Worm (Caenorhabditis elegans): ENCODE data around the gene tag-180.

The tag-180 gene

DNA sequence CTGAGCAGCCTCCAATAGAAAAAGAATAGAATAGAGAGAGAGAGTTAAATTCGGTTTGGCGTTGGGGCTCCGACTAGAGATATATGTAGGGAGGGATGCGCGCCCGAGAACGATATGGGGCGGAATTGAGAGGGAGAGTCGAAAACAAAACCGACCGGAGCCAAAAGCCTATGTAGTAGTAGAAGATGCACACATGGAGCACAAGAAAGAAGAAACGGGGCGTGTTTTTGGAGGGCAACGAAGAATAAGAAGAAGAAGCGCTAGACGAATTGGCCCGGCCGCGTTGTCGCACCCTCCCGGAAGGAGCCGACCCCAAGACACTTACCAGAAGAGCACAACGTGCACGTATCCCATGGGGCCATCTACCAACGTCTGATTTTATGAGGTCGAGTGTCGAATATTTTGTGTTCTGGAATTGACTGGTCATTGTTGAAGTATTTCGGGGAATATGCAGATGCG is at the start of gene tag-180:
TSS of gene tag-180 (minus strand) at position 409 of the 459 bp plus-strand sequence.
- no peak for TF ChIP-seq nhr-77 (tag; optimal IDR thresholded peaks at IDR 0.05)
- TF ChIP-seq nhr-25 (tag; optimal IDR thresholded peaks at IDR 0.05), result no peak
- no peak for TF ChIP-seq ceh-9 (tag; optimal IDR thresholded peaks at IDR 0.05)
- no peak for TF ChIP-seq elt-1 (tag; optimal IDR thresholded peaks at IDR 0.05)
- TF ChIP-seq nhr-11 (tag; optimal IDR thresholded peaks at IDR 0.05), result no peak
- TF ChIP-seq lin-15B (tag; optimal IDR thresholded peaks at IDR 0.05), result no peak
- no peak for TF ChIP-seq tbx-2 (tag; optimal IDR thresholded peaks at IDR 0.05)
- TF ChIP-seq skn-1 (tag; optimal IDR thresholded peaks at IDR 0.05), result no peak
- no peak for TF ChIP-seq pqm-1 (tag; optimal IDR thresholded peaks at IDR 0.05)
- no peak for TF ChIP-seq elt-2 (tag; optimal IDR thresholded peaks at IDR 0.05)
- TF ChIP-seq mdl-1 (tag; optimal IDR thresholded peaks at IDR 0.05), result no peak
- no peak for TF ChIP-seq ama-1 (optimal IDR thresholded peaks at IDR 0.05)

DNA sequence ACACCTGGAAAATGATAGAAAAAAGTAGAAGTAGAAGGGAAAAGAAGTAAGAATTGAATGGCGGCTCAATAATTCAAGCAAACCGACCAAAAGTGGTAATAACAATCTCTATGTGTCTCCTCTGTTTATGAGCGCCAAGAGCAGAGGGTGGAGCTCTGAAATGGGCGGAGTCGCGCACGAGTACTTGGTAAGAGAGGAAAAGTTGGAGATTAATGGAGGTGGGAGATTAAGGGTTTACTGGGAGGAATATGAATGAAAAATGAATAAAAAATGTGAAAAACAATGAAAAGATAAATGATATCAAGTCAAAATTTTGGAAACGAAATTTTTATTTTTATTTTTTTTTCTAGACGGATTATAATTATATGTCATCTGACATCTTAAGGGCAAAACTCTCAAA is 48.5 kb upstream of the tag-180 start:
- TF ChIP-seq nhr-77 (tag; optimal IDR thresholded peaks at IDR 0.05) (no peak), nfya-1 (tag; optimal IDR thresholded peaks at IDR 0.05; ENCODE audit: insufficient read depth) (no peak), aly-2 (tag; optimal IDR thresholded peaks at IDR 0.05) (no peak), fkh-10 (GFP tag; optimal IDR thresholded peaks at IDR 0.05) (no peak), mdl-1 (tag; optimal IDR thresholded peaks at IDR 0.05) (no peak), unc-62 (GFP tag; optimal IDR thresholded peaks at IDR 0.05) (no peak), elt-1 (tag; optimal IDR thresholded peaks at IDR 0.05) (no peak), eor-1 (tag; optimal IDR thresholded peaks at IDR 0.05) (no peak), tbx-2 (tag; optimal IDR thresholded peaks at IDR 0.05) (no peak), ceh-16 (tag; optimal IDR thresholded peaks at IDR 0.05) (no peak), mml-1 (tag; optimal IDR thresholded peaks at IDR 0.05) (no peak), lin-39 (tag; optimal IDR thresholded peaks at IDR 0.05) (no peak), nhr-67 (tag; optimal IDR thresholded peaks at IDR 0.05) (no peak), fkh-2 (tag; optimal IDR thresholded peaks at IDR 0.05) (no peak)

DNA sequence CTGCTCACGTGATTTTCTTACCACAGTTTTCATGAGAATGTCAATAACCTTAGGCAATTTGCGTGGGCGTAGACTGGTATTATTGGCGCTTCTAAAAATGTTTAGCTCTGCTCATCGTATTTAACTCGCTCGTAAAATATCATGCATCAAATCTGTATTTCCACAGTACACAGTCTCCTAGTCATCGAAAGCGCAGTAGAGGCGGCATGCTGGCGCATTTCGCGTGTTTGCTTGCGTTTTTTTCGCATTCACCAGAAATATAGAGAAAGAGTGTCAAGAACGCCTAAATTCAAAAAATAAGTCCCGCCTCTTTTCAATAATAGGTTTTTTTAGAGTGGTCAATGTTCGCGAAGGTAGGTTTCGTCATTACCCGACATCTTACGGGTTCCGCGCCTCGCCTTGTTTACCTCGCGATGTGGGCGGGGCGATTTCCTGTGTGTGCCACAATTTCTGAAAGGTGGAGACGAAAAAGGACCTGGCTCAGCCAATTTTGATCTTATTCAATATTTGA is 47.4 kb upstream of the tag-180 start:
- TF ChIP-seq jun-1 (tag; optimal IDR thresholded peaks at IDR 0.05) (no peak), snpc-4 (tag; optimal IDR thresholded peaks at IDR 0.05) (peak; percentile 93), elt-2 (tag; optimal IDR thresholded peaks at IDR 0.05) (peak; percentile 57), lin-15B (tag; optimal IDR thresholded peaks at IDR 0.05) (peak; percentile 61), nhr-43 (tag; optimal IDR thresholded peaks at IDR 0.05; ENCODE audit: poor library complexity, severe bottlenecking) (peak; percentile 53), pqm-1 (tag; optimal IDR thresholded peaks at IDR 0.05) (peak; percentile 51), nhr-67 (tag; optimal IDR thresholded peaks at IDR 0.05) (no peak), nfya-1 (tag; optimal IDR thresholded peaks at IDR 0.05; ENCODE audit: insufficient read depth) (peak; percentile 52), nhr-28 (tag; optimal IDR thresholded peaks at IDR 0.05) (no peak), nhr-25 (tag; optimal IDR thresholded peaks at IDR 0.05) (peak; percentile 4), nhr-23 (tag; optimal IDR thresholded peaks at IDR 0.05) (peak; percentile 45), ama-1 (optimal IDR thresholded peaks at IDR 0.05) (peak; percentile 91), lsy-12 (tag; optimal IDR thresholded peaks at IDR 0.05) (peak; percentile 74), nhr-237 (tag; optimal IDR thresholded peaks at IDR 0.05) (no peak), unc-39 (tag; optimal IDR thresholded peaks at IDR 0.05) (no peak), nhr-76 (tag; optimal IDR thresholded peaks at IDR 0.05) (no peak)

DNA sequence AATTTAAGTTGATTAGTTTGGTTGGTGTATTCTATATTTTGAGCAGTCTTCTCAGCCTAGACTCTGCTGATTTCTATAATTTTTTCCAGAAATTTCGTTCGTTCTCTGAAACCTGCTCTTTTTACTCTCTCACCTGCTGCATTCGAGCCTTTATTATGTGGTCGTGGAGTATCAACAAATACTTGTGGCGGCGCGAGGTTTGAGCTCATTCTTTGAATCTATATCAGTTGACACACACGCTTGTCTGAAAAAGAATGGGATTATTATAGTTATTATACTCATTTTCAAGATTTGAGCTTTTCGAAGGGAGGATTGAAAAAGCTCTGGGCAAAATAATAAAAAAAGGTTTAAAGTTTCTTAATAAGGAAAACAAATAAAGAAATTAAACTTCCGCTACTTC is 46.8 kb upstream of the tag-180 start:
- TF ChIP-seq nhr-11 (tag; optimal IDR thresholded peaks at IDR 0.05), result no peak
- no peak for TF ChIP-seq zag-1 (tag; optimal IDR thresholded peaks at IDR 0.05)
- TF ChIP-seq snpc-4 (tag; optimal IDR thresholded peaks at IDR 0.05), result no peak
- TF ChIP-seq nhr-28 (tag; optimal IDR thresholded peaks at IDR 0.05), result no peak

DNA sequence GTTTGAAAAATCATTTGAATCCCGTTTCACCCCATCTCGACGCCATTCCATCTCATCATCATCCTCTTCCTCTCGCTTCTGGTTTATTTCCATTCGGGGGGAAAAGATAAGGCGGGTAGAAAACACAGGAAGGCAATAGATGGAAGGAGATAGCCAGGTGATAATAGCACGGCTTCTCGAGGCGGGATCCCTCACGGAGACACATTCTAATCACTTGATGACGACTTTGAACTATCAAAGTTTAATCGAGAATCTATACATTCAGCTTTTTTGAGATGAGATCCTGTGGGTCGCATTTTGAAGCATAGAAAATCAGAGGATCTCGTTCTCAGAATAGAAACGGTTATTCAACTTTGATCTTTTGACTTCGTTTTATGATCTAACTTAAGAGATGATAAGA is 42.8 kb upstream of the tag-180 start, which contains the start of gene C33B4.2:
TSS of gene C33B4.2 (minus strand) at position 165 of the 400 bp plus-strand sequence.
- no peak for TF ChIP-seq zag-1 (tag; optimal IDR thresholded peaks at IDR 0.05)
- no peak for TF ChIP-seq aly-2 (tag; optimal IDR thresholded peaks at IDR 0.05)
- TF ChIP-seq elt-1 (tag; optimal IDR thresholded peaks at IDR 0.05), result no peak
- TF ChIP-seq nhr-43 (tag; optimal IDR thresholded peaks at IDR 0.05; ENCODE audit: poor library complexity, severe bottlenecking), result peak; percentile 84
- TF ChIP-seq nfya-1 (tag; optimal IDR thresholded peaks at IDR 0.05; ENCODE audit: insufficient read depth), result no peak
- no peak for TF ChIP-seq egl-27 (tag; optimal IDR thresholded peaks at IDR 0.05)
- TF ChIP-seq nhr-25 (tag; optimal IDR thresholded peaks at IDR 0.05), result no peak
- TF ChIP-seq fos-1 (tag; optimal IDR thresholded peaks at IDR 0.05), result no peak

All from whole organism, L3 larva.